Worm (Caenorhabditis elegans): ENCODE data around the gene sre-46.
A peak's percentile ranks its signal among the peaks of the same experiment; 100 is the strongest.

The sre-46 gene

DNA sequence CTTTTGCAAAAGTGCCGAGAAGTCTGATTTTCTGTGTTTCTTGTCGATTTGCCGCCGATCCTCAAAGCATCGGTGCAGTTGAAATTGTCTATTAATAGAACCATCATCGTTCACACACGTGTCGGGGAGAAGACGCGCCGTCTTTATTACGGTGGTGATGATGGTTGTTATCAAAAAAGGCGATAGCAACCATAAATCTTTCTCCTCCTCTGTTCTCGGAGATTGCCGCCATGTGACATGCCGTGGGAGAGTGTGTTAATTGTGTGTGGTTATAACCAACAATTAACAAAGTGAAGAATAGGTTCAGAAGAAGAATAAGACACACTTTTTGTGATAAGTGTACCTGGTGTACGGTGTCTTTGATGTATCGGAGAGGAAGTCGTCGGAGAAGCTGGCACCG lies 40.1 kb downstream of the sre-46 start (continued):
- TF ChIP-seq fkh-8 (tag; optimal IDR thresholded peaks at IDR 0.05) (no peak), ceh-82 (tag; optimal IDR thresholded peaks at IDR 0.05) (no peak), nhr-28 (tag; optimal IDR thresholded peaks at IDR 0.05) (no peak)

DNA sequence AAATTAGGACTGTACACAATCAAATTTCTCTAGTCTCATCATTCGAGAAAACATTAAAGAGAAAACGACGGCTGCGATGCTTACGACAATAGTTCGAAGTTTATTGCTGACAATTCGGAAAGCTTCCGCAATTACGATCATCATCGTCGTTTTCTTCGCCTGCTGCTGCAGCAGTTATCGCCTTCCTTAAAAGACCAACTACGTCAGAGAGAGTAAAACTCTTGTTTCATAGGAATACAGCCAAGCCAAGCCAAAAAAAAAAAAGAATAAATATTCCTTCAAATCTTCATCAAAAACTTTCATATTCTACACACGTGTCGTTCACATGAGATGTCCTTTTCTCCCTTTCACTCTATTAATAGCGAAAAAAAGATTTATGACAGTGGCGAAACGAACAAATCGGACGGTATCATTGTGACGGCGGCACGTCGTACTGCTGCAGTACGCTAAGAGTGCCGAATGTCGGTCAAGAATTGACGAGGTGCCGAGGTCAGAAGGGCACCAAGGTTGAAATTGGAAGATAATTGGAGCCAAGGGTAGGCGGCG lies 41.3 kb downstream of the sre-46 start:
- TF ChIP-seq C04F5.9 (tag; optimal IDR thresholded peaks at IDR 0.05) (no peak), nhr-71 (tag; optimal IDR thresholded peaks at IDR 0.05) (peak; percentile 55), mdl-1 (tag; optimal IDR thresholded peaks at IDR 0.05) (peak in 1 of 2 experiments; percentile 54), F16B12.6 (tag; optimal IDR thresholded peaks at IDR 0.05) (no peak), jun-1 (tag; optimal IDR thresholded peaks at IDR 0.05) (no peak), lin-35 (GFP tag; optimal IDR thresholded peaks at IDR 0.05) (peak in 1 of 2 experiments; percentile 21), fkh-10 (GFP tag; optimal IDR thresholded peaks at IDR 0.05) (no peak), lin-14 (GFP tag; optimal IDR thresholded peaks at IDR 0.05) (peak; percentile 54), mep-1 (tag; optimal IDR thresholded peaks at IDR 0.05) (peak; percentile 28), nhr-20 (tag; optimal IDR thresholded peaks at IDR 0.05) (peak; percentile 52), snu-23 (GFP tag; optimal IDR thresholded peaks at IDR 0.05) (peak; percentile 29), elt-3 (tag; optimal IDR thresholded peaks at IDR 0.05) (peak in 2 of 6 experiments; percentile 47 to 72), swsn-7 (tag; optimal IDR thresholded peaks at IDR 0.05) (no peak), mef-2 (tag; optimal IDR thresholded peaks at IDR 0.05) (no peak), tbx-2 (tag; optimal IDR thresholded peaks at IDR 0.05) (peak; percentile 12), blmp-1 (tag; optimal IDR thresholded peaks at IDR 0.05) (peak; percentile 98), nhr-85 (tag) (peak; percentile 94)

DNA sequence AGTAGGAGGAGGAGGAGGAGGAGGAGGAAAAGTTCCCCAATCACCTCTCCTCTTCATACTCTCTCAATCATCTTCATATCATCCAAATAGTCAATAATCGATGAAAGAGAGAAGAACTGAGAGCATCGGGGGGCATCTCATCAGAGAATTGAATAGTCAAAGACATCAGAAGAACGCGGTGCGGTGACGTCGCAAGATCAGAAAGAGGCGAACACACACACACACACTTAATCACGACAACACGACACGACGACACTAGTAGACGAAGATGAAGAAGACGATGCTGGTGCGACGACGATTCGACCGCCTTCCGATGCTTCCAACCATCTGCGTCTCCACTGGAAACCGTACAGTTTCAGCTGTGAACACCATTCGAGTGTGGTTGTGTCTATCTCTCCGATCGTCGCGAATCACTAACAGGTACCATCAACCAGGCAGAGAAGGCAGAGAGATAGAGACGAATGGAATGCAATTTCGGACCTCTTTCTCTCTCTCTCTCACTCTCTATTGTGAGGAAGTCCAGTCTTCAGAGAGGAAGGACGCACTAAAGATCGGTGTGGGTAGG lies 42.5 kb downstream of the sre-46 start:
- TF ChIP-seq tlp-1 (tag; optimal IDR thresholded peaks at IDR 0.05) (no peak), ces-1 (GFP tag; optimal IDR thresholded peaks at IDR 0.05) (no peak), fkh-4 (tag; optimal IDR thresholded peaks at IDR 0.05; ENCODE audit: borderline replicate concordance) (no peak), nhr-47 (tag; optimal IDR thresholded peaks at IDR 0.05) (peak; percentile 40), unc-86 (tag; optimal IDR thresholded peaks at IDR 0.05) (no peak), efl-3 (GFP tag; optimal IDR thresholded peaks at IDR 0.05) (no peak), elt-3 (tag; optimal IDR thresholded peaks at IDR 0.05) (peak in 5 of 6 experiments; percentile 19 to 60 (median 41)), nhr-71 (tag; optimal IDR thresholded peaks at IDR 0.05) (peak; percentile 79), lsy-2 (tag; optimal IDR thresholded peaks at IDR 0.05) (peak in 1 of 2 experiments; percentile 65), aly-2 (tag; optimal IDR thresholded peaks at IDR 0.05) (no peak), lin-15B (tag; optimal IDR thresholded peaks at IDR 0.05) (no peak), fos-1 (tag; optimal IDR thresholded peaks at IDR 0.05) (no peak), jun-1 (tag; optimal IDR thresholded peaks at IDR 0.05) (no peak), nhr-76 (tag; optimal IDR thresholded peaks at IDR 0.05) (no peak), ztf-4 (tag; optimal IDR thresholded peaks at IDR 0.05) (no peak), mef-2 (tag; optimal IDR thresholded peaks at IDR 0.05) (no peak), swsn-7 (tag; optimal IDR thresholded peaks at IDR 0.05) (no peak), irx-1 (tag; optimal IDR thresholded peaks at IDR 0.05) (no peak), nhr-84 (tag; optimal IDR thresholded peaks at IDR 0.05) (no peak), nhr-19 (GFP tag; conservative IDR thresholded peaks at IDR 0.05) (peak; percentile 51; the same call in 1 of the 2 replicates), nhr-237 (tag; optimal IDR thresholded peaks at IDR 0.05) (no peak), tbx-2 (tag; optimal IDR thresholded peaks at IDR 0.05) (peak; percentile 70), nhr-20 (tag; optimal IDR thresholded peaks at IDR 0.05) (peak; percentile 74), ceh-90 (tag; optimal IDR thresholded peaks at IDR 0.05) (no peak), zip-4 (GFP tag; optimal IDR thresholded peaks at IDR 0.05) (no peak), nhr-12 (tag; optimal IDR thresholded peaks at IDR 0.05) (no peak), lin-39 (tag; optimal IDR thresholded peaks at IDR 0.05) (no peak), blmp-1 (tag; optimal IDR thresholded peaks at IDR 0.05) (peak; percentile 57), lin-14 (GFP tag; optimal IDR thresholded peaks at IDR 0.05) (peak; percentile 67), vab-15 (tag; optimal IDR thresholded peaks at IDR 0.05) (no peak), sup-37 (GFP tag; optimal IDR thresholded peaks at IDR 0.05) (no peak), lin-35 (GFP tag; optimal IDR thresholded peaks at IDR 0.05) (peak in 1 of 2 experiments; percentile 54), ceh-8 (GFP tag; optimal IDR thresholded peaks at IDR 0.05) (no peak), xbp-1 (tag; optimal IDR thresholded peaks at IDR 0.05) (no peak), nhr-85 (tag) (peak; percentile 98), F16B12.6 (tag; optimal IDR thresholded peaks at IDR 0.05) (no peak), grh-1 (GFP tag; IDR thresholded peaks at IDR 0.05) (peak; percentile 44; the same call in 1 of the 2 replicates), nhr-77 (tag; optimal IDR thresholded peaks at IDR 0.05) (no peak), snu-23 (GFP tag; optimal IDR thresholded peaks at IDR 0.05) (peak; percentile 63), elt-2 (tag; optimal IDR thresholded peaks at IDR 0.05) (no peak)

Data from whole organism, L1 larva.